Fruit fly (Drosophila melanogaster) whole organism, embryonic: Measurements from ENCODE around the gene CG15728.

Experiments
- BEAF-32 ChIP-seq: fragments of 200-800 bp; sonication (Bioruptor generic); optimal IDR thresholded peaks from 3 replicates; lab custom pipeline; 2017; ENCODE audit warnings: missing biosample characterization, missing genetic modification characterization, mild to moderate bottlenecking, moderate library complexity, missing genetic modification reagents
- CG10147 ChIP-seq: fragments of 200-800 bp; sonication (Bioruptor generic); optimal IDR thresholded peaks from 2 replicates; lab custom pipeline; 2019; ENCODE audit warnings: missing biosample characterization, mild to moderate bottlenecking, missing genetic modification characterization, moderate library complexity
- CG10267 ChIP-seq: fragments of 200-800 bp; sonication (Bioruptor generic); optimal IDR thresholded peaks from 2 replicates; lab custom pipeline; 2018; ENCODE audit warnings: missing biosample characterization, mild to moderate bottlenecking, missing genetic modification characterization, moderate library complexity
- CG11504 ChIP-seq: fragments of 200-800 bp; sonication (Bioruptor generic); optimal IDR thresholded peaks from 3 replicates; lab custom pipeline; 2019; ENCODE audit warnings: missing biosample characterization, mild to moderate bottlenecking, missing genetic modification characterization, moderate library complexity
- CG13287 ChIP-seq: fragments of 200-800 bp; sonication (Bioruptor generic); IDR thresholded peaks from 2 replicates; pipeline ENCODE4 v1.3.6; 2022; ENCODE audit warnings: missing biosample characterization, missing genetic modification characterization; ENCODE audit not compliant: partially characterized antibody
- CG14667 ChIP-seq: fragments of 200-800 bp; sonication (Bioruptor generic); IDR thresholded peaks from 2 replicates; pipeline ENCODE4 v1.3.6; 2022; ENCODE audit warnings: missing biosample characterization, missing genetic modification characterization
- CG15011 ChIP-seq: fragments of 200-800 bp; sonication (Bioruptor generic); optimal IDR thresholded peaks from 3 replicates; lab custom pipeline; 2018; ENCODE audit warnings: missing biosample characterization, mild to moderate bottlenecking, missing genetic modification characterization
- CG15514 ChIP-seq: fragments of 200-800 bp; sonication (Bioruptor generic); optimal IDR thresholded peaks from 3 replicates; lab custom pipeline; 2017; ENCODE audit warnings: missing biosample characterization, missing genetic modification characterization, mild to moderate bottlenecking, moderate library complexity, missing genetic modification reagents
- CG15696 ChIP-seq: fragments of 200-800 bp; sonication (Bioruptor generic); optimal IDR thresholded peaks from 2 replicates; lab custom pipeline; 2019; ENCODE audit warnings: missing biosample characterization, mild to moderate bottlenecking, missing genetic modification characterization, moderate library complexity
- CG16813 ChIP-seq: fragments of 200-800 bp; sonication (Bioruptor generic); IDR thresholded peaks from 3 replicates; pipeline ENCODE4 v1.3.6; 2022; ENCODE audit warnings: missing biosample characterization, missing genetic modification characterization; ENCODE audit not compliant: partially characterized antibody
- CG17912 ChIP-seq: fragments of 200-800 bp; sonication (Bioruptor generic); optimal IDR thresholded peaks from 2 replicates; lab custom pipeline; 2018; ENCODE audit warnings: missing biosample characterization, mild to moderate bottlenecking, missing genetic modification characterization
- CG2712 ChIP-seq: fragments of 200-800 bp; optimal IDR thresholded peaks from 3 replicates; lab custom pipeline; 2019; ENCODE audit warnings: missing biosample characterization, mild to moderate bottlenecking, missing genetic modification characterization, moderate library complexity
- CG30020 ChIP-seq: fragments of 200-800 bp; optimal IDR thresholded peaks from 2 replicates; lab custom pipeline; 2019; ENCODE audit warnings: missing biosample characterization, mild to moderate bottlenecking, missing genetic modification characterization, moderate library complexity
- CG4328 ChIP-seq: fragments of 200-800 bp; sonication (Bioruptor generic); optimal IDR thresholded peaks from 3 replicates; lab custom pipeline; 2017; ENCODE audit warnings: missing biosample characterization, missing genetic modification reagents, missing genetic modification characterization
- CG4854 ChIP-seq: fragments of 200-800 bp; sonication (Bioruptor generic); optimal IDR thresholded peaks from 2 replicates; lab custom pipeline; 2016; ENCODE audit warnings: missing biosample characterization, missing genetic modification characterization, inconsistent platforms
- CG6854 ChIP-seq: fragments of 200-800 bp; sonication (Bioruptor generic); optimal IDR thresholded peaks from 3 replicates; lab custom pipeline; 2017; ENCODE audit warnings: missing biosample characterization, mild to moderate bottlenecking, missing genetic modification characterization
- CG7357 ChIP-seq: fragments of 200-800 bp; sonication (Bioruptor generic); IDR thresholded peaks from 3 replicates; pipeline ENCODE4 v1.3.6; 2022; ENCODE audit warnings: missing biosample characterization, missing genetic modification characterization
- CG8924 ChIP-seq: fragments of 200-800 bp; optimal IDR thresholded peaks from 3 replicates; lab custom pipeline; 2019; ENCODE audit warnings: missing biosample characterization, mild to moderate bottlenecking, missing genetic modification characterization, moderate library complexity
- Dll ChIP-seq: fragments of 200-800 bp; sonication (Bioruptor generic); IDR thresholded peaks from 4 replicates; pipeline ENCODE4 v1.3.6; 2022; ENCODE audit warnings: missing biosample characterization, missing genetic modification characterization; ENCODE audit not compliant: partially characterized antibody
- Ets97D ChIP-seq: fragments of 200-800 bp; sonication (Bioruptor generic); optimal IDR thresholded peaks from 3 replicates; lab custom pipeline; 2016; ENCODE audit warnings: missing biosample characterization, missing genetic modification characterization
- HLH4C ChIP-seq: fragments of 200-800 bp; sonication (Bioruptor generic); IDR thresholded peaks from 3 replicates; pipeline ENCODE4 v1.3.6; 2022; ENCODE audit warnings: missing biosample characterization, missing genetic modification characterization; ENCODE audit not compliant: partially characterized antibody
- HLH54F ChIP-seq: fragments of 200-800 bp; sonication (Bioruptor generic); optimal IDR thresholded peaks from 3 replicates; lab custom pipeline; 2016; ENCODE audit warnings: missing biosample characterization, missing genetic modification characterization
- MBD-R2 ChIP-seq: fragments of 200-800 bp; sonication (Bioruptor generic); IDR thresholded peaks from 2 replicates; pipeline ENCODE4 v1.3.6; 2022; ENCODE audit warnings: missing biosample characterization, missing genetic modification characterization
- Mrtf ChIP-seq: fragments of 200-800 bp; sonication (Bioruptor generic); IDR thresholded peaks from 3 replicates; pipeline ENCODE4 v1.3.6; 2022; ENCODE audit warnings: missing biosample characterization, missing genetic modification characterization
- Myb ChIP-seq: fragments of 200-800 bp; sonication (Bioruptor generic); optimal IDR thresholded peaks from 2 replicates; lab custom pipeline; 2016; ENCODE audit warnings: missing biosample characterization, missing genetic modification characterization
- Sry-δ ChIP-seq: fragments of 200-800 bp; sonication (Bioruptor generic); optimal IDR thresholded peaks from 2 replicates; lab custom pipeline; 2016; ENCODE audit warnings: missing biosample characterization, missing genetic modification characterization
- Stat92E ChIP-seq, 3 experiments: fragments of >200 bp in 2 of 3; fragments of 200-800 bp in 1 of 3; sonication (Bioruptor generic) in 1 of 3; optimal IDR thresholded peaks; 2 replicates each; lab custom pipeline; 2017 to 2019; ENCODE audit warnings: missing biosample characterization in 3 of 3, missing genetic modification characterization in 3 of 3, mild to moderate bottlenecking in 1 of 3, moderate library complexity in 1 of 3
- amos ChIP-seq: fragments of 200-800 bp; sonication (Bioruptor generic); IDR thresholded peaks from 2 replicates; pipeline ENCODE4 v1.3.6; 2022; ENCODE audit warnings: missing biosample characterization, missing genetic modification characterization; ENCODE audit not compliant: partially characterized antibody
- cas ChIP-seq: fragments of 200-800 bp; sonication (Bioruptor generic); IDR thresholded peaks from 2 replicates; pipeline ENCODE4 v1.3.6; 2022; ENCODE audit warnings: missing biosample characterization, missing genetic modification characterization
- corto ChIP-seq: fragments of 200-800 bp; sonication (Bioruptor generic); optimal IDR thresholded peaks from 2 replicates; lab custom pipeline; 2016; ENCODE audit warnings: missing biosample characterization, mild to moderate bottlenecking, missing genetic modification characterization, moderate library complexity
- croc ChIP-seq: fragments of 200-800 bp; sonication (Bioruptor generic); conservative IDR thresholded peaks from 3 replicates; pipeline ENCODE4 v1.3.6; 2022; ENCODE audit warnings: missing biosample characterization, missing genetic modification characterization
- cwo ChIP-seq: fragments of 200-800 bp; sonication (Bioruptor generic); optimal IDR thresholded peaks from 3 replicates; lab custom pipeline; 2017; ENCODE audit warnings: missing biosample characterization, missing genetic modification characterization, mild to moderate bottlenecking, moderate library complexity, missing genetic modification reagents
- dimm ChIP-seq: fragments of 200-800 bp; sonication (Bioruptor generic); IDR thresholded peaks from 2 replicates; pipeline ENCODE4 v1.3.6; 2022; ENCODE audit warnings: missing biosample characterization, missing genetic modification characterization
- dmrt99B ChIP-seq: fragments of 200-800 bp; sonication (Bioruptor generic); optimal IDR thresholded peaks from 2 replicates; lab custom pipeline; 2018; ENCODE audit warnings: missing biosample characterization, mild to moderate bottlenecking, missing genetic modification characterization, moderate library complexity
- ems ChIP-seq: fragments of 200-800 bp; sonication (Bioruptor generic); optimal IDR thresholded peaks from 3 replicates; lab custom pipeline; 2016; ENCODE audit warnings: missing biosample characterization, missing genetic modification characterization
- gcm2 ChIP-seq: fragments of 200-800 bp; sonication (Bioruptor generic); optimal IDR thresholded peaks from 2 replicates; lab custom pipeline; 2016; ENCODE audit warnings: missing biosample characterization, missing genetic modification characterization
- gfzf ChIP-seq: fragments of 200-800 bp; sonication (Bioruptor generic); optimal IDR thresholded peaks from 2 replicates; lab custom pipeline; 2016; ENCODE audit warnings: missing biosample characterization, mild to moderate bottlenecking, missing genetic modification characterization, moderate library complexity
- gt ChIP-seq: fragments of 200-800 bp; sonication (Bioruptor generic); IDR thresholded peaks from 2 replicates; pipeline ENCODE4 v1.3.6; 2022; ENCODE audit warnings: missing biosample characterization, missing genetic modification characterization
- jigr1 ChIP-seq: fragments of 200-800 bp; sonication (Bioruptor generic); IDR thresholded peaks from 3 replicates; pipeline ENCODE4 v1.3.6; 2022; ENCODE audit warnings: missing biosample characterization, missing genetic modification characterization
- pb ChIP-seq: fragments of 200-800 bp; sonication (Bioruptor generic); optimal IDR thresholded peaks from 3 replicates; lab custom pipeline; 2016; ENCODE audit warnings: missing biosample characterization, missing genetic modification characterization
- pzg ChIP-seq: fragments of 200-800 bp; sonication (Bioruptor generic); optimal IDR thresholded peaks from 3 replicates; lab custom pipeline; 2018; ENCODE audit warnings: missing biosample characterization, mild to moderate bottlenecking, missing genetic modification characterization, moderate library complexity
- stwl ChIP-seq: fragments of 200-800 bp; sonication (Bioruptor generic); optimal IDR thresholded peaks from 3 replicates; lab custom pipeline; 2018; ENCODE audit warnings: missing biosample characterization, mild to moderate bottlenecking, missing genetic modification characterization, moderate library complexity
- trem ChIP-seq: fragments of 200-800 bp; optimal IDR thresholded peaks from 3 replicates; lab custom pipeline; 2019; ENCODE audit warnings: missing biosample characterization, mild to moderate bottlenecking, missing genetic modification characterization, moderate library complexity
- unc-4 ChIP-seq: fragments of 200-800 bp; sonication (Bioruptor generic); IDR thresholded peaks from 2 replicates; pipeline ENCODE4 v1.3.6; 2022; ENCODE audit warnings: missing biosample characterization, missing genetic modification characterization; ENCODE audit not compliant: partially characterized antibody
- unpg ChIP-seq: fragments of 200-800 bp; sonication (Bioruptor generic); optimal IDR thresholded peaks from 3 replicates; lab custom pipeline; 2018; ENCODE audit warnings: missing biosample characterization, mild to moderate bottlenecking, missing genetic modification characterization, moderate library complexity
- vfl ChIP-seq: fragments of 200-800 bp; sonication (Bioruptor generic); optimal IDR thresholded peaks from 2 replicates; lab custom pipeline; 2016; ENCODE audit warnings: missing biosample characterization, missing genetic modification characterization
- vvl ChIP-seq: fragments of 200-800 bp; sonication (Bioruptor generic); IDR thresholded peaks from 2 replicates; pipeline ENCODE4 v1.3.6; 2022; ENCODE audit warnings: missing biosample characterization, missing genetic modification characterization
- wdn ChIP-seq: fragments of 200-800 bp; sonication (Bioruptor generic); IDR thresholded peaks from 2 replicates; pipeline ENCODE4 v1.3.6; 2022; ENCODE audit warnings: missing biosample characterization, missing genetic modification characterization
- wor ChIP-seq: fragments of 200-800 bp; sonication (Bioruptor generic); IDR thresholded peaks from 2 replicates; pipeline ENCODE4 v1.3.6; 2022; ENCODE audit warnings: missing biosample characterization, missing genetic modification characterization
- zfh2 ChIP-seq: fragments of 200-800 bp; sonication (Bioruptor generic); optimal IDR thresholded peaks from 2 replicates; lab custom pipeline; 2016; ENCODE audit warnings: missing biosample characterization, missing genetic modification characterization

Gene CG15728

dm6 chrX:12592121-12592466 lies 32.0 kb upstream of the CG15728 start, which contains the start of gene LIMK1 (continued):
- TF ChIP-seq corto (GFP tag; lab: Kevin White, UChicago) (no peak), CG10147 (peak; percentile 5), gfzf (GFP tag; lab: Kevin White, UChicago) (peak; percentile 79), Sry-δ (peak; percentile 55), BEAF-32 (GFP tag; lab: Kevin White, UChicago) (peak; percentile 78), CG30020 (tag; lab: Kevin White, UChicago) (peak; percentile 36), CG14667 (no peak), Stat92E (GFP tag; optimal IDR thresholded peaks at IDR 0.05; lab: Kevin White, UChicago) (peak in 1 of 3 experiments; percentile 12), Dll (GFP tag; lab: Robert Waterston, UW) (peak; percentile 76), gcm2 (GFP tag; lab: Kevin White, UChicago) (no peak), ems (GFP tag; lab: Kevin White, UChicago) (no peak), wdn (GFP tag; lab: Robert Waterston, UW) (no peak), vvl (GFP tag; lab: Robert Waterston, UW) (peak; percentile 40; the same call in 1 of the 2 replicates), CG15514 (GFP tag; lab: Kevin White, UChicago) (peak; percentile 28), cwo (GFP tag; lab: Kevin White, UChicago) (no peak), trem (tag; lab: Kevin White, UChicago) (peak; percentile 72), HLH54F (GFP tag; lab: Kevin White, UChicago) (no peak), amos (GFP tag; lab: Robert Waterston, UW) (peak; percentile 56), Myb (peak; percentile 88), CG16813 (GFP tag; lab: Robert Waterston, UW) (peak; percentile 50; the same call in 2 of the 3 replicates), jigr1 (GFP tag; lab: Robert Waterston, UW) (no peak), CG17912 (GFP tag; lab: Kevin White, UChicago) (no peak), pb (GFP tag; lab: Kevin White, UChicago) (no peak), CG10267 (tag; lab: Kevin White, UChicago) (peak; percentile 51), MBD-R2 (GFP tag; lab: Robert Waterston, UW) (peak; percentile 28; the same call in 1 of the 2 replicates), vfl (GFP tag; lab: Kevin White, UChicago) (no peak), unpg (GFP tag; lab: Kevin White, UChicago) (no peak), CG15011 (GFP tag; lab: Kevin White, UChicago) (no peak), dmrt99B (no peak), CG4328 (GFP tag; lab: Kevin White, UChicago) (no peak), wor (GFP tag; lab: Robert Waterston, UW) (no peak), CG6854 (GFP tag; lab: Kevin White, UChicago) (no peak), CG4854 (GFP tag; lab: Kevin White, UChicago) (no peak), cas (GFP tag; lab: Robert Waterston, UW) (no peak), Ets97D (GFP tag; lab: Kevin White, UChicago) (peak; percentile 34), CG15696 (tag; lab: Kevin White, UChicago) (no peak), stwl (tag; lab: Kevin White, UChicago) (peak; percentile 46), CG7357 (GFP tag; lab: Robert Waterston, UW) (no peak), HLH4C (peak; percentile 33; the same call in 1 of the 3 replicates), zfh2 (GFP tag; lab: Kevin White, UChicago) (no peak), croc (GFP tag; lab: Robert Waterston, UW) (no peak), pzg (GFP tag; lab: Kevin White, UChicago) (peak; percentile 56), CG13287 (peak; percentile 74), Mrtf (GFP tag; lab: Robert Waterston, UW) (no peak), CG2712 (peak; percentile 34), dimm (GFP tag; lab: Robert Waterston, UW) (no peak), gt (GFP tag; lab: Robert Waterston, UW) (no peak), CG8924 (tag; lab: Kevin White, UChicago) (peak; percentile 43), unc-4 (GFP tag; lab: Robert Waterston, UW) (peak; percentile 73), CG11504 (tag; lab: Kevin White, UChicago) (peak; percentile 11)
